Worm (Caenorhabditis elegans) whole organism, late embryonic: ENCODE results near the gene inos-1.

Experiments used
- ceh-30 ChIP-seq: fragments of 150-350 bp; optimal IDR thresholded peaks from 2 replicates; lab custom pipeline; 2014; ENCODE audit warnings: missing biosample characterization, missing genetic modification characterization
- pqm-1 ChIP-seq: sonication (generic microtip); optimal IDR thresholded peaks from 2 replicates; lab custom pipeline; 2016; ENCODE audit warnings: missing genetic modification characterization, missing compliant biosample characterization

- TF ChIP-seq ceh-30 (no peak), pqm-1 (tag; lab: Kevin White, UChicago) (no peak)
Observed at ce11 chrII:11649239-11649638, 50.9 kb downstream of the inos-1 start.
